Fruit fly (Drosophila melanogaster) whole organism, embryonic: ENCODE data around the gene Dpm1.

ENCODE experiments used
- CG10274 ChIP-seq: fragments of 200-800 bp; sonication (Bioruptor generic); optimal IDR thresholded peaks from 3 replicates; lab custom pipeline; 2017; ENCODE audit warnings: missing biosample characterization, mild to moderate bottlenecking, missing genetic modification characterization
- CG11456 ChIP-seq: fragments of 200-800 bp; sonication (Bioruptor generic); IDR thresholded peaks from 3 replicates; pipeline ENCODE4 v1.3.6; 2022; ENCODE audit warnings: missing biosample characterization, missing genetic modification characterization
- CG12299 ChIP-seq: fragments of 200-800 bp; sonication (Bioruptor generic); optimal IDR thresholded peaks from 2 replicates; lab custom pipeline; 2018; ENCODE audit warnings: missing biosample characterization, mild to moderate bottlenecking, missing genetic modification characterization
- CG14667 ChIP-seq: fragments of 200-800 bp; sonication (Bioruptor generic); IDR thresholded peaks from 2 replicates; pipeline ENCODE4 v1.3.6; 2022; ENCODE audit warnings: missing biosample characterization, missing genetic modification characterization
- CG15514 ChIP-seq: fragments of 200-800 bp; sonication (Bioruptor generic); optimal IDR thresholded peaks from 3 replicates; lab custom pipeline; 2017; ENCODE audit warnings: missing biosample characterization, missing genetic modification characterization, mild to moderate bottlenecking, moderate library complexity, missing genetic modification reagents
- CG31365 ChIP-seq: fragments of 200-800 bp; sonication (Bioruptor generic); optimal IDR thresholded peaks from 2 replicates; lab custom pipeline; 2018; ENCODE audit warnings: missing biosample characterization, mild to moderate bottlenecking, missing genetic modification characterization
- HLHmδ ChIP-seq: fragments of 200-800 bp; sonication (Bioruptor generic); optimal IDR thresholded peaks from 2 replicates; lab custom pipeline; 2018; ENCODE audit warnings: missing biosample characterization, mild to moderate bottlenecking, missing genetic modification characterization, moderate library complexity
- Oli ChIP-seq: fragments of 200-800 bp; sonication (Bioruptor generic); optimal IDR thresholded peaks from 2 replicates; lab custom pipeline; 2018; ENCODE audit warnings: missing biosample characterization, mild to moderate bottlenecking, missing genetic modification characterization, moderate library complexity
- ash1 ChIP-seq: fragments of 200-800 bp; sonication (Bioruptor generic); optimal IDR thresholded peaks from 2 replicates; lab custom pipeline; 2018; ENCODE audit warnings: missing biosample characterization, mild to moderate bottlenecking, missing genetic modification characterization
- cad ChIP-seq: fragments of >200 bp; optimal IDR thresholded peaks from 2 replicates; lab custom pipeline; 2017; ENCODE audit warnings: missing biosample characterization, missing genetic modification characterization
- hbn ChIP-seq: fragments of 200-800 bp; sonication (Bioruptor generic); IDR thresholded peaks from 2 replicates; pipeline ENCODE4 v1.3.6; 2022; ENCODE audit warnings: missing biosample characterization, missing genetic modification characterization; ENCODE audit not compliant: partially characterized antibody

DNA sequence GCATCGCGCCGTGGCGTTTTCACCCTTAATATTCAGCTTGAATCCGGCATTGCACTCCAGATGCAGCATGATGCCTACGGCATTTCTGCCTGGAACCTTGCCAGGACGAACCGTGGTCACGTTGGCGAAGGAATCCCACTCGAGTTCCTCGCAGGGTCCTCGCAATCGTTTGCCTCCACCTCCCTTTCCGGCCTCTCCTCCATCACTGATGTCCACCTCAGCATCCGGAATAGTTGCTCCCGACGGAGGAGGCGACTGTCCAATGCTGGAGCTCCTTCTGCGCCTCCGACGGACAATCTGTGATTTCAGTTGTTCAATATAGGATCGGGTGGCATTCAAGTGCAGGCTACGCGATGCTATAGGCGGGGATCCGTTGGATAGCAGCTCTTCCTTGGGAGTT lies 14.0 kb downstream of the Dpm1 start:
- TF ChIP-seq cad (GFP tag; lab: Kevin White, UChicago) (no peak), hbn (GFP tag; lab: Robert Waterston, UW) (no peak), Oli (tag; lab: Kevin White, UChicago) (no peak), CG11456 (no peak), CG31365 (tag; lab: Kevin White, UChicago) (no peak), CG12299 (no peak), CG10274 (no peak), CG14667 (GFP tag; lab: Robert Waterston, UW) (no peak), CG15514 (no peak), HLHmδ (GFP tag; lab: Kevin White, UChicago) (no peak), ash1 (GFP tag; lab: Kevin White, UChicago) (no peak)
